Fruit fly (Drosophila melanogaster) whole organism, embryonic: Measurements from ENCODE around the gene Sgs5bis.

Source experiments
- BEAF-32 ChIP-seq: fragments of 200-800 bp; sonication (Bioruptor generic); optimal IDR thresholded peaks from 3 replicates; lab custom pipeline; 2017; ENCODE audit warnings: missing biosample characterization, missing genetic modification characterization, mild to moderate bottlenecking, moderate library complexity, missing genetic modification reagents
- BtbVII ChIP-seq: fragments of 200-800 bp; sonication (Bioruptor generic); optimal IDR thresholded peaks from 3 replicates; lab custom pipeline; 2017; ENCODE audit warnings: missing biosample characterization, mild to moderate bottlenecking, missing genetic modification characterization
- CG10267 ChIP-seq: fragments of 200-800 bp; sonication (Bioruptor generic); optimal IDR thresholded peaks from 2 replicates; lab custom pipeline; 2018; ENCODE audit warnings: missing biosample characterization, mild to moderate bottlenecking, missing genetic modification characterization, moderate library complexity
- CG10321 ChIP-seq: fragments of 200-800 bp; sonication (Bioruptor generic); IDR thresholded peaks from 2 replicates; pipeline ENCODE4 v1.3.6; 2022; ENCODE audit warnings: missing biosample characterization, missing genetic modification characterization
- CG11560 ChIP-seq: fragments of 200-800 bp; sonication (Bioruptor generic); IDR thresholded peaks from 3 replicates; pipeline ENCODE4 v1.3.6; 2022; ENCODE audit warnings: missing biosample characterization, missing genetic modification characterization
- CG12236 ChIP-seq: fragments of 200-800 bp; sonication (Bioruptor generic); optimal IDR thresholded peaks from 2 replicates; lab custom pipeline; 2016; ENCODE audit warnings: missing biosample characterization, missing genetic modification characterization
- CG13424 ChIP-seq: fragments of 200-800 bp; sonication (Bioruptor generic); optimal IDR thresholded peaks from 2 replicates; lab custom pipeline; 2019; ENCODE audit warnings: missing biosample characterization, mild to moderate bottlenecking, missing genetic modification characterization, moderate library complexity
- CG16813 ChIP-seq: fragments of 200-800 bp; sonication (Bioruptor generic); IDR thresholded peaks from 3 replicates; pipeline ENCODE4 v1.3.6; 2022; ENCODE audit warnings: missing biosample characterization, missing genetic modification characterization; ENCODE audit not compliant: partially characterized antibody
- CG17186 ChIP-seq: fragments of 200-800 bp; sonication (Bioruptor generic); optimal IDR thresholded peaks from 3 replicates; lab custom pipeline; 2017; ENCODE audit warnings: missing biosample characterization, missing genetic modification reagents, missing genetic modification characterization
- CG17802 ChIP-seq: fragments of 200-800 bp; sonication (Bioruptor generic); optimal IDR thresholded peaks from 2 replicates; lab custom pipeline; 2018; ENCODE audit warnings: missing biosample characterization, mild to moderate bottlenecking, missing genetic modification characterization, moderate library complexity
- CG1792 ChIP-seq: fragments of 200-800 bp; sonication (Bioruptor generic); optimal IDR thresholded peaks from 2 replicates; lab custom pipeline; 2016; ENCODE audit warnings: missing biosample characterization, missing genetic modification characterization
- CG1832 ChIP-seq: fragments of 200-800 bp; sonication (Bioruptor generic); optimal IDR thresholded peaks from 2 replicates; lab custom pipeline; 2017; ENCODE audit warnings: missing biosample characterization, mild to moderate bottlenecking, missing genetic modification characterization, inconsistent platforms
- CG2199 ChIP-seq: fragments of 200-800 bp; sonication (Bioruptor generic); IDR thresholded peaks from 3 replicates; pipeline ENCODE4 v1.3.6; 2022; ENCODE audit warnings: missing biosample characterization, missing genetic modification characterization
- CG2202 ChIP-seq: fragments of 200-800 bp; sonication (Bioruptor generic); optimal IDR thresholded peaks from 2 replicates; lab custom pipeline; 2018; ENCODE audit warnings: missing biosample characterization, mild to moderate bottlenecking, missing genetic modification characterization
- CG34422 ChIP-seq: fragments of 200-800 bp; sonication (Bioruptor generic); IDR thresholded peaks from 3 replicates; pipeline ENCODE4 v1.3.6; 2022; ENCODE audit warnings: missing biosample characterization, missing genetic modification characterization
- CG6689 ChIP-seq: fragments of 200-800 bp; sonication (Bioruptor generic); IDR thresholded peaks from 2 replicates; pipeline ENCODE4 v1.3.6; 2022; ENCODE audit warnings: missing biosample characterization, missing genetic modification characterization
- CG7357 ChIP-seq: fragments of 200-800 bp; sonication (Bioruptor generic); IDR thresholded peaks from 3 replicates; pipeline ENCODE4 v1.3.6; 2022; ENCODE audit warnings: missing biosample characterization, missing genetic modification characterization
- CG7839 ChIP-seq: fragments of 200-800 bp; sonication (Bioruptor generic); optimal IDR thresholded peaks from 3 replicates; lab custom pipeline; 2018; ENCODE audit warnings: missing biosample characterization, mild to moderate bottlenecking, missing genetic modification characterization, moderate library complexity
- CG8388 ChIP-seq: fragments of 200-800 bp; sonication (Bioruptor generic); optimal IDR thresholded peaks from 2 replicates; lab custom pipeline; 2019; ENCODE audit warnings: missing biosample characterization, mild to moderate bottlenecking, missing genetic modification characterization, moderate library complexity
- CG9727 ChIP-seq: fragments of 200-800 bp; sonication (Bioruptor generic); optimal IDR thresholded peaks from 3 replicates; lab custom pipeline; 2017; ENCODE audit warnings: missing biosample characterization, mild to moderate bottlenecking, missing genetic modification characterization
- CTCF ChIP-seq: fragments of 200-800 bp; sonication (Bioruptor generic); optimal IDR thresholded peaks from 2 replicates; lab custom pipeline; 2017; ENCODE audit warnings: missing biosample characterization, mild to moderate bottlenecking, missing genetic modification characterization, moderate library complexity
- Dad ChIP-seq: fragments of 200-800 bp; sonication (Bioruptor generic); optimal IDR thresholded peaks from 3 replicates; lab custom pipeline; 2016; ENCODE audit warnings: missing biosample characterization, missing genetic modification characterization
- Dbx ChIP-seq: fragments of 200-800 bp; sonication (Bioruptor generic); IDR thresholded peaks from 3 replicates; pipeline ENCODE4 v1.3.6; 2022; ENCODE audit warnings: missing biosample characterization, missing genetic modification characterization
- Dip3 ChIP-seq: fragments of 200-800 bp; sonication (Bioruptor generic); optimal IDR thresholded peaks from 3 replicates; lab custom pipeline; 2016; ENCODE audit warnings: missing biosample characterization, missing genetic modification characterization
- Dll ChIP-seq: fragments of 200-800 bp; sonication (Bioruptor generic); IDR thresholded peaks from 4 replicates; pipeline ENCODE4 v1.3.6; 2022; ENCODE audit warnings: missing biosample characterization, missing genetic modification characterization; ENCODE audit not compliant: partially characterized antibody
- Dref ChIP-seq: fragments of 200-800 bp; sonication (Bioruptor generic); IDR thresholded peaks from 2 replicates; pipeline ENCODE4 v1.3.6; 2022; ENCODE audit warnings: missing biosample characterization, missing genetic modification characterization
- Hand ChIP-seq: fragments of 200-800 bp; sonication (Bioruptor generic); optimal IDR thresholded peaks from 2 replicates; lab custom pipeline; 2017; ENCODE audit warnings: mild to moderate bottlenecking, missing biosample characterization, missing genetic modification reagents, missing genetic modification characterization
- Mad ChIP-seq: fragments of 200-800 bp; sonication (Bioruptor generic); optimal IDR thresholded peaks from 2 replicates; lab custom pipeline; 2016; ENCODE audit warnings: missing biosample characterization, missing genetic modification characterization
- Mrtf ChIP-seq: fragments of 200-800 bp; sonication (Bioruptor generic); IDR thresholded peaks from 3 replicates; pipeline ENCODE4 v1.3.6; 2022; ENCODE audit warnings: missing biosample characterization, missing genetic modification characterization
- Nf-YC ChIP-seq: fragments of 200-800 bp; optimal IDR thresholded peaks from 3 replicates; lab custom pipeline; 2019; ENCODE audit warnings: missing biosample characterization, mild to moderate bottlenecking, missing genetic modification characterization, moderate library complexity
- NfI ChIP-seq: fragments of 200-800 bp; sonication (Bioruptor generic); optimal IDR thresholded peaks from 3 replicates; lab custom pipeline; 2018; ENCODE audit warnings: missing biosample characterization, mild to moderate bottlenecking, missing genetic modification characterization, moderate library complexity
- Optix ChIP-seq: fragments of 200-800 bp; sonication (Bioruptor generic); IDR thresholded peaks from 3 replicates; pipeline ENCODE4 v1.3.6; 2022; ENCODE audit warnings: missing biosample characterization, missing genetic modification characterization
- Xrp1 ChIP-seq: fragments of 200-800 bp; sonication (Bioruptor generic); IDR thresholded peaks from 2 replicates; pipeline ENCODE4 v1.3.6; 2022; ENCODE audit warnings: missing biosample characterization, missing genetic modification characterization
- ara ChIP-seq: fragments of 200-800 bp; sonication (Bioruptor generic); IDR thresholded peaks from 2 replicates; pipeline ENCODE4 v1.3.6; 2022; ENCODE audit warnings: missing biosample characterization, missing genetic modification characterization
- bab2 ChIP-seq: fragments of 200-800 bp; sonication (Bioruptor generic); optimal IDR thresholded peaks from 2 replicates; lab custom pipeline; 2016; ENCODE audit warnings: missing biosample characterization, missing genetic modification characterization
- chm ChIP-seq: fragments of 200-800 bp; sonication (Bioruptor generic); IDR thresholded peaks from 2 replicates; pipeline ENCODE4 v1.3.6; 2022; ENCODE audit warnings: missing biosample characterization, missing genetic modification characterization
- esg ChIP-seq: fragments of 200-800 bp; sonication (Bioruptor generic); conservative IDR thresholded peaks from 2 replicates; pipeline ENCODE4 v1.3.6; 2022; ENCODE audit warnings: missing biosample characterization, missing genetic modification characterization
- eyg ChIP-seq: fragments of 200-800 bp; sonication (Bioruptor generic); optimal IDR thresholded peaks from 3 replicates; lab custom pipeline; 2016; ENCODE audit warnings: missing biosample characterization, missing genetic modification characterization
- gce ChIP-seq: fragments of 200-800 bp; sonication (Bioruptor generic); IDR thresholded peaks from 3 replicates; pipeline ENCODE4 v1.3.6; 2022; ENCODE audit warnings: missing biosample characterization, missing genetic modification characterization
- gt ChIP-seq: fragments of 200-800 bp; sonication (Bioruptor generic); IDR thresholded peaks from 2 replicates; pipeline ENCODE4 v1.3.6; 2022; ENCODE audit warnings: missing biosample characterization, missing genetic modification characterization
- h ChIP-seq: fragments of >200 bp; optimal IDR thresholded peaks from 2 replicates; lab custom pipeline; 2017
- her ChIP-seq: fragments of 200-800 bp; sonication (Bioruptor generic); optimal IDR thresholded peaks from 2 replicates; lab custom pipeline; 2016; ENCODE audit warnings: missing biosample characterization, missing genetic modification characterization
- inv ChIP-seq: fragments of 200-800 bp; sonication (Bioruptor generic); IDR thresholded peaks from 2 replicates; pipeline ENCODE4 v1.3.6; 2022; ENCODE audit warnings: missing biosample characterization, missing genetic modification characterization; ENCODE audit not compliant: partially characterized antibody
- mirr ChIP-seq: fragments of 200-800 bp; sonication (Bioruptor generic); optimal IDR thresholded peaks from 3 replicates; lab custom pipeline; 2018; ENCODE audit warnings: missing biosample characterization, mild to moderate bottlenecking, missing genetic modification characterization
- peb ChIP-seq: fragments of 200-800 bp; sonication (Bioruptor generic); IDR thresholded peaks from 2 replicates; pipeline ENCODE4 v1.3.6; 2022; ENCODE audit warnings: missing biosample characterization, missing genetic modification characterization
- pzg ChIP-seq: fragments of 200-800 bp; sonication (Bioruptor generic); optimal IDR thresholded peaks from 3 replicates; lab custom pipeline; 2018; ENCODE audit warnings: missing biosample characterization, mild to moderate bottlenecking, missing genetic modification characterization, moderate library complexity
- ro ChIP-seq: fragments of 200-800 bp; sonication (Bioruptor generic); IDR thresholded peaks from 2 replicates; pipeline ENCODE4 v1.3.6; 2022; ENCODE audit warnings: missing biosample characterization, missing genetic modification characterization
- sr ChIP-seq: fragments of 200-800 bp; sonication (Bioruptor generic); IDR thresholded peaks from 3 replicates; pipeline ENCODE4 v1.3.6; 2022; ENCODE audit warnings: missing biosample characterization, missing genetic modification characterization
- tx ChIP-seq: fragments of 200-800 bp; sonication (Bioruptor generic); optimal IDR thresholded peaks from 2 replicates; lab custom pipeline; 2016; ENCODE audit warnings: missing biosample characterization, missing genetic modification characterization
- unpg ChIP-seq: fragments of 200-800 bp; sonication (Bioruptor generic); optimal IDR thresholded peaks from 3 replicates; lab custom pipeline; 2018; ENCODE audit warnings: missing biosample characterization, mild to moderate bottlenecking, missing genetic modification characterization, moderate library complexity
- vnd ChIP-seq: fragments of 200-800 bp; sonication (Bioruptor generic); IDR thresholded peaks from 3 replicates; pipeline ENCODE4 v1.3.6; 2022; ENCODE audit warnings: missing biosample characterization, missing genetic modification characterization; ENCODE audit not compliant: partially characterized antibody

Sgs5bis gene

DNA sequence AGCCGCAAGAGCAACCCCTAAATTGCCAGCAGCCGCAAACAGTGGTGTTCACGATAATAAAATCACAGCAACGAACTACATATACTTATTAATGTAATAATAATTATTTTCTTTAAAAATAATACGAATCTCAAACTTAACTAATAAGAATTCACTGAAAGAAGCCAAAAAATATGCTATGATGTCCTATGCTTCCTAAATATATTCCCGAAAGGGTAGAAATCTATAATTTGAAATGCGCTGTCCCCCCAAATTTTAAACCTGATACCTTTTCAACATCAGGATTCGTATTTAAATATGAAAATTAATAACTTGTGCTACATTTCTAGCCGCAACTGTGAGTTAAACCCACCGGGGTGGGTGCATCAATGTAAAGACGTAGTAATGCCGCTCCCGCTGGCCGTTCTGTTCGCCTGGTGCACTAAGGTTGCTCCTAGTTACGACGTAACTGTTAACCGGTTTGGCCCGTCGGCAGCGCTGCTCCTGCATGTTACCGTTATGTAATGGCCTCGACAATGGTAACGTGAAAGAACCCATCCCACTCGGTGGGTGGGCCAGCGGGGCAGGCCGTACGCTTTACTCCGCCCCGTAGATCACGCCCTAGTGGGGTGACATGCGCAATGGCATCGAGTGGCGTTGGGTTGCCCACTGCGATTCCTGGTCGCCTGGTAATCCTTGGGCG is 10.2 kb downstream of the Sgs5bis start (continued):
- TF ChIP-seq gt (GFP tag; lab: Robert Waterston, UW) = peak; percentile 68; the same call in 1 of the 2 replicates
- TF ChIP-seq her (GFP tag; lab: Kevin White, UChicago) = no peak
- TF ChIP-seq CG16813 (GFP tag; lab: Robert Waterston, UW) = 0 out of 3 replicates have a peak, but pooled peaks have one; percentile 16
- TF ChIP-seq CTCF (GFP tag; lab: Kevin White, UChicago) = no peak
- TF ChIP-seq pzg (GFP tag; lab: Kevin White, UChicago) = no peak
- TF ChIP-seq Dref (GFP tag; lab: Robert Waterston, UW) = no peak
- TF ChIP-seq CG17802 (tag; lab: Kevin White, UChicago) = peak; percentile 57
- TF ChIP-seq CG1792 (GFP tag; lab: Kevin White, UChicago) = no peak
- peak; percentile 45; the same call in 1 of the 4 replicates for TF ChIP-seq Dll (GFP tag; lab: Robert Waterston, UW)
- peak; percentile 85 for TF ChIP-seq Xrp1
- TF ChIP-seq CG17186 = no peak
- peak; percentile 81 for TF ChIP-seq CG6689 (GFP tag; lab: Robert Waterston, UW)
- TF ChIP-seq Optix (GFP tag; lab: Robert Waterston, UW) = no peak; the same call in 2 of the 3 replicates
- peak; percentile 46 for TF ChIP-seq Nf-YC (tag; lab: Kevin White, UChicago)
- no peak for TF ChIP-seq CG34422 (GFP tag; lab: Robert Waterston, UW)
- peak; percentile 46 for TF ChIP-seq esg (GFP tag; lab: Robert Waterston, UW)
- no peak for TF ChIP-seq eyg (GFP tag; lab: Kevin White, UChicago)
- TF ChIP-seq tx = no peak
- peak; percentile 71 for TF ChIP-seq unpg
- TF ChIP-seq BtbVII (GFP tag; lab: Kevin White, UChicago) = peak; percentile 84
- peak; percentile 90 for TF ChIP-seq CG7839 (tag; lab: Kevin White, UChicago)
- no peak; the same call in 2 of the 3 replicates for TF ChIP-seq Mrtf (GFP tag; lab: Robert Waterston, UW)
- peak; percentile 34 for TF ChIP-seq Mad (GFP tag; lab: Kevin White, UChicago)
- TF ChIP-seq sr (GFP tag; lab: Robert Waterston, UW) = no peak
- TF ChIP-seq CG7357 (GFP tag; lab: Robert Waterston, UW) = peak; percentile 69
- TF ChIP-seq BEAF-32 (GFP tag; lab: Kevin White, UChicago) = no peak
- peak; percentile 20 for TF ChIP-seq bab2 (GFP tag; lab: Kevin White, UChicago)
- TF ChIP-seq Dad (GFP tag; lab: Kevin White, UChicago) = no peak
- TF ChIP-seq peb (GFP tag; lab: Robert Waterston, UW) = no peak; the same call in 1 of the 2 replicates
- peak; percentile 82 for TF ChIP-seq CG2202 (tag; lab: Kevin White, UChicago)
- no peak for TF ChIP-seq CG2199 (GFP tag; lab: Robert Waterston, UW)
- peak; percentile 34; the same call in 1 of the 2 replicates for TF ChIP-seq ro (GFP tag; lab: Robert Waterston, UW)
- TF ChIP-seq Hand (GFP tag; lab: Kevin White, UChicago) = peak; percentile 82
- TF ChIP-seq mirr (GFP tag; lab: Kevin White, UChicago) = no peak
- no peak for TF ChIP-seq Dbx (GFP tag; lab: Robert Waterston, UW)
- TF ChIP-seq chm = no peak
- TF ChIP-seq vnd = 0 out of 3 replicates have a peak, but pooled peaks have one; percentile 27
- TF ChIP-seq NfI (GFP tag; lab: Kevin White, UChicago) = peak; percentile 82
- no peak for TF ChIP-seq Dip3 (GFP tag; lab: Kevin White, UChicago)
- no peak; the same call in none of the 2 replicates for TF ChIP-seq ara (GFP tag; lab: Robert Waterston, UW)
- TF ChIP-seq CG8388 (GFP tag; lab: Kevin White, UChicago) = peak; percentile 87
- TF ChIP-seq CG9727 (GFP tag; lab: Kevin White, UChicago) = peak; percentile 96
- peak; percentile 91 for TF ChIP-seq CG13424
- TF ChIP-seq CG1832 = no peak
- TF ChIP-seq gce (GFP tag; lab: Robert Waterston, UW) = no peak
- no peak for TF ChIP-seq CG10321 (GFP tag; lab: Robert Waterston, UW)
- no peak for TF ChIP-seq CG11560 (tag; lab: Robert Waterston, UW)
- TF ChIP-seq h (lab: Kevin White, UChicago) = no peak
- TF ChIP-seq inv (GFP tag; lab: Robert Waterston, UW) = no peak
- TF ChIP-seq CG12236 = no peak
- peak; percentile 85 for TF ChIP-seq CG10267
